Fruit fly (Drosophila melanogaster): ENCODE data around the gene nSyb.

dm6 chr3L:1661738-1662370 is 24.3 kb upstream of the nSyb start:
- TF ChIP-seq h (optimal IDR thresholded peaks at IDR 0.05): no peak
- TF ChIP-seq psq (optimal IDR thresholded peaks at IDR 0.05): no peak

All from Kc167 (cell line).